Worm (Caenorhabditis elegans) whole organism, midembryonic: ENCODE data around the gene clec-128.
A peak's percentile ranks its signal among the peaks of the same experiment; 100 is the strongest.

Source experiments
- T22C8.4 ChIP-seq: fragments of 200-800 bp; sonication (Bioruptor generic); IDR thresholded peaks from 2 replicates; pipeline ENCODE4 v1.3.6; 2022; ENCODE audit warnings: missing genetic modification characterization, missing compliant biosample characterization
- cog-1 ChIP-seq: sonication (generic microtip); optimal IDR thresholded peaks from 2 replicates; lab custom pipeline; 2016; ENCODE audit warnings: missing genetic modification characterization, missing compliant biosample characterization
- flt-1 ChIP-seq: fragments of 200-800 bp; sonication (Bioruptor generic); IDR thresholded peaks from 2 replicates; pipeline ENCODE4 v1.3.6; 2022; ENCODE audit warnings: missing genetic modification characterization, missing compliant biosample characterization
- klf-2 ChIP-seq: fragments of 200-800 bp; sonication (Bioruptor generic); conservative IDR thresholded peaks from 2 replicates; pipeline ENCODE4 v1.3.6; 2022; ENCODE audit warnings: missing genetic modification reagents, missing genetic modification characterization, missing compliant biosample characterization
- med-1 ChIP-seq: sonication (generic microtip); optimal IDR thresholded peaks from 2 replicates; lab custom pipeline; 2017; ENCODE audit warnings: missing genetic modification characterization, mild to moderate bottlenecking, missing compliant biosample characterization, antibody characterized with exemption, missing genetic modification reagents; ENCODE audit not compliant: insufficient read depth
- ref-1 ChIP-seq: fragments of 200-800 bp; sonication (Bioruptor generic); conservative IDR thresholded peaks from 2 replicates; pipeline ENCODE4 v1.3.6; 2022; ENCODE audit warnings: missing genetic modification reagents, missing genetic modification characterization, missing compliant biosample characterization
- tab-1 ChIP-seq: fragments of 200-800 bp; sonication (Bioruptor generic); IDR thresholded peaks from 2 replicates; pipeline ENCODE4 v1.3.6; 2022; ENCODE audit warnings: missing genetic modification characterization, missing compliant biosample characterization
- ztf-23 ChIP-seq: fragments of 200-800 bp; sonication (Bioruptor generic); IDR thresholded peaks from 2 replicates; pipeline ENCODE4 v1.3.6; 2022; ENCODE audit warnings: missing genetic modification reagents, missing genetic modification characterization, missing compliant biosample characterization
- ztf-29 ChIP-seq: fragments of 200-800 bp; sonication (Bioruptor generic); IDR thresholded peaks from 2 replicates; pipeline ENCODE4 v1.3.6; 2022; ENCODE audit warnings: missing genetic modification reagents, missing genetic modification characterization, missing compliant biosample characterization

The clec-128 gene

ce11 chrII:3528256-3528655 lies 42.6 kb downstream of the clec-128 start, which contains the start of gene ncs-6:
ncs-6 (minus strand) TSS chrII:3528516.
- TF ChIP-seq klf-2 = no peak
- TF ChIP-seq ref-1 = no peak
- no peak for TF ChIP-seq tab-1 (GFP tag; lab: Robert Waterston, UW)
- TF ChIP-seq flt-1 (GFP tag; lab: Robert Waterston, UW) = no peak
- TF ChIP-seq ztf-23 (GFP tag; lab: Robert Waterston, UW) = no peak
- TF ChIP-seq cog-1 = no peak
- TF ChIP-seq ztf-29 (GFP tag; lab: Robert Waterston, UW) = no peak
- no peak for TF ChIP-seq med-1
- TF ChIP-seq T22C8.4 (GFP tag; lab: Robert Waterston, UW) = no peak

ce11 chrII:3527460-3527859 lies 43.4 kb downstream of the clec-128 start:
- TF ChIP-seq cog-1 (no peak), ztf-29 (GFP tag; lab: Robert Waterston, UW) (no peak), ref-1 (no peak), tab-1 (GFP tag; lab: Robert Waterston, UW) (no peak), T22C8.4 (GFP tag; lab: Robert Waterston, UW) (no peak), med-1 (no peak), ztf-23 (GFP tag; lab: Robert Waterston, UW) (no peak), flt-1 (GFP tag; lab: Robert Waterston, UW) (no peak)

- no peak for TF ChIP-seq ref-1
- no peak for TF ChIP-seq cog-1
- TF ChIP-seq T22C8.4 (GFP tag; lab: Robert Waterston, UW) = no peak
- no peak for TF ChIP-seq tab-1 (GFP tag; lab: Robert Waterston, UW)
- TF ChIP-seq ztf-23 (GFP tag; lab: Robert Waterston, UW) = no peak
- no peak for TF ChIP-seq med-1
- TF ChIP-seq klf-2 = no peak
- no peak for TF ChIP-seq ztf-29 (GFP tag; lab: Robert Waterston, UW)
- no peak for TF ChIP-seq flt-1 (GFP tag; lab: Robert Waterston, UW)
Observed at ce11 chrII:3524097-3524496, 46.7 kb downstream of the clec-128 start, which contains the start of gene col-72. col-72 (minus strand) TSS chrII:3524197.

- TF ChIP-seq flt-1 (GFP tag; lab: Robert Waterston, UW) = peak; percentile 74
Observed at ce11 chrII:3523547-3523946, 47.3 kb downstream of the clec-128 start.

- peak; percentile 96 for TF ChIP-seq tab-1 (GFP tag; lab: Robert Waterston, UW)
- TF ChIP-seq ztf-23 (GFP tag; lab: Robert Waterston, UW) = peak; percentile 93
- peak; percentile 43 for TF ChIP-seq med-1
- TF ChIP-seq ref-1 = peak; percentile 89
- peak; percentile 87 for TF ChIP-seq ztf-29 (GFP tag; lab: Robert Waterston, UW)
- TF ChIP-seq T22C8.4 (GFP tag; lab: Robert Waterston, UW) = peak; percentile 92
- TF ChIP-seq flt-1 (GFP tag; lab: Robert Waterston, UW) = peak; percentile 95
- peak; percentile 4 for TF ChIP-seq cog-1
- TF ChIP-seq klf-2 = peak; percentile 91
Observed at ce11 chrII:3520988-3521850, 49.6 kb downstream of the clec-128 start, which contains the start of gene W09G10.9. W09G10.9 (plus strand) TSS chrII:3521800.
